Worm (Caenorhabditis elegans): ENCODE measurements around the gene K08B4.7.

The K08B4.7 gene

DNA sequence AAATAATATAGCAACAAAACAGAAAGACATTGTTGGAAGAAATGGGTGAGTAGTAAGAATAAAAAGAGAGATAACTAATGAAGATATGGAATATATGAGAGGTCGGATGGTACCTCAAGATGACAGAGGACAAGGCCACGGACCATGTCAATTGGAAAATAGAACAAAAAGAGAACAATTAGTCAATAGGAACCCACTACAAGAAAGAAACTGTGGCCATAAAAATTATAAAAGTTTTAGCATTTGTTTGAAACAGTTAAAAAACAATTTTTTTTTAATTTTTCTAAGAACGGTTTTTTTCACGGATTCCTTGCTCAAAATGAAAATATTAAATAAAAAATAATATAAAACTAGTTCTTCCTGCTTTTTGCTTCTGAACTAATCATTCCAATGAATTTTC, 16.1 kb downstream of the K08B4.7 start, which contains the start of gene cpg-20:
TSS of gene cpg-20 (minus strand) at position 101 of the 400 bp plus-strand sequence.
- TF ChIP-seq T22C8.4 (GFP tag; IDR thresholded peaks at IDR 0.05) (no peak), klf-2 (GFP tag; conservative IDR thresholded peaks at IDR 0.05) (no peak), med-1 (GFP tag; optimal IDR thresholded peaks at IDR 0.05; ENCODE audit: insufficient read depth) (no peak), tab-1 (GFP tag; IDR thresholded peaks at IDR 0.05) (no peak), ztf-23 (GFP tag; IDR thresholded peaks at IDR 0.05) (no peak), cog-1 (tag; optimal IDR thresholded peaks at IDR 0.05) (no peak), ref-1 (GFP tag; conservative IDR thresholded peaks at IDR 0.05) (no peak), flt-1 (GFP tag; IDR thresholded peaks at IDR 0.05) (no peak), ztf-29 (GFP tag; IDR thresholded peaks at IDR 0.05) (no peak)

DNA sequence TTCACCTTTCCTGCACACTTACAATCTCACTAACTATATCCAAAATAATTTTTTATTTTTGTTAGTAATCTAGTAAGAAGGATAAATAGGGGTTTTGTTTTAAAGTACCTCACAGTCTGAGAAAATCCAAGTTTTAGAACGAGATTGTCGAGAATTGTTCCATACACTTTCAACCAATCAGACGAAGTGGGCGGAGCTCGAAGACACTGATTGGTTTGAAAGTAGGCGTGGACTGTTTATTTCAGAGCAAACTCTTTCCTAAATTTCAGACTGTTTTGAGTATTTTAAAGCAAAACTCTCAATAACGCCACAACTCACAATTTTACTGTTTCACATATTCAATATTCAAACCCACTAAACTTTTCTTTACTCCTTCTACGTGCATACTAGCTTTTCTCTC, 21.2 kb downstream of the K08B4.7 start:
- TF ChIP-seq ref-1 (GFP tag; conservative IDR thresholded peaks at IDR 0.05) (no peak), klf-2 (GFP tag; conservative IDR thresholded peaks at IDR 0.05) (no peak), tab-1 (GFP tag; IDR thresholded peaks at IDR 0.05) (no peak), cog-1 (tag; optimal IDR thresholded peaks at IDR 0.05) (no peak)

DNA sequence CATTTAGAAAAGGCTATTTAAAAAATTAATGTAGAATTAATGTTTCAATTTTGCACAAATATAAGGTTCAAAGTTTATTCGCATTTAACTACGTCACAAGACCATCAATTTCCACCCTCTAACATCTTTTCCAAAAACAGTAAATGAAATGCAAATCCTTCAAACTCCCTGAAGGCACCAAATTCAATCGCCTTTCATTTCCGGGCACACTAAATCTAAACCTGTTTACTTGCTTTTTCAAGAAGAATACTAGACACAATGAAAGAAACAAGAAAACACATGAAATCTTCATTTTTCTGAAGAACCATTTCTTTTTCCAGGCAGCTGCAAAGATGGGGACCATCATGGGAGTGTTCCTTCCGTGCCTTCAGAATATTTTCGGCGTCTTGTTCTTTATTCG, 27.0 kb downstream of the K08B4.7 start:
- no peak for TF ChIP-seq med-1 (GFP tag; optimal IDR thresholded peaks at IDR 0.05; ENCODE audit: insufficient read depth)
- no peak for TF ChIP-seq T22C8.4 (GFP tag; IDR thresholded peaks at IDR 0.05)
- no peak for TF ChIP-seq flt-1 (GFP tag; IDR thresholded peaks at IDR 0.05)

DNA sequence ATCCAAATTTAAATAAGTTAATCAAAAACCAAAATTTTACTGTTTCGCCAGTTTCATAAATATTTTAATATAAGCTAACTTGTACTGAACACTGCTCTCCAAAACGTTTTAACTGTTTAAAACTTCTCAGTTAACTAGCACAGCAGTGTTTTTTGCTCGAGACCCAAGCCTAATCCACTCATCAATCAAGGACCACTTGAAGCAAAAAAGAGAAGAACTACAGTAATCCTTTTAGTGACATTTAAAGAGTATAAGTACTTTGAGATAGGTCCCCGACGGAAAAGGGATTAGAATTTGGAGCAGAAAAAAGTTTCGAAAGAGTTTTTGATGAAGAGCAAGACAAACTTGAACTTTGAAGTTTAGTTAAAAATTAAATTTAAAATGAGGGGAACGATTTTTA, 27.6 kb downstream of the K08B4.7 start:
- TF ChIP-seq klf-2 (GFP tag; conservative IDR thresholded peaks at IDR 0.05) (no peak), ztf-29 (GFP tag; IDR thresholded peaks at IDR 0.05) (no peak), tab-1 (GFP tag; IDR thresholded peaks at IDR 0.05) (no peak), flt-1 (GFP tag; IDR thresholded peaks at IDR 0.05) (no peak), T22C8.4 (GFP tag; IDR thresholded peaks at IDR 0.05) (no peak), ztf-23 (GFP tag; IDR thresholded peaks at IDR 0.05) (no peak), ref-1 (GFP tag; conservative IDR thresholded peaks at IDR 0.05) (no peak), med-1 (GFP tag; optimal IDR thresholded peaks at IDR 0.05; ENCODE audit: insufficient read depth) (no peak)

DNA sequence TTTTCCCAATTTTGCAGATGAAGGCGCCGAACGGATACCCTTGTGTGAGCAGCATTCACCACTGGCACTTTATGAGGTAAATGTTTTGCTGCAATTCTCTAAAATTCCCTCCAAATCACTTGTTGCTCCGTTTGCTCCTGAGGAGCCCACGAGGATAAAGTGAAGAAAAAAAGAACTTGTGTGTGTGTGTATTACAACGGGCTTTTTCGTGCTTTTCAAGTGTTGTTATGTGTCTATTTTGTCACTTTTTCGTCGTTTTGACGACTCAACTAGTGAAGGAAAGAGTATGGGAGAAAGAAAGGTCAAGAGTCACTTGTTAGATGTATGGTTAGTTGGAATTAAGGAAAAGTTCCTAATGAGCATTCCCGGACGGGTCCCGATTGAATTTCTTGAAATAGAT, 30.1 kb downstream of the K08B4.7 start:
- TF ChIP-seq tab-1 (GFP tag; IDR thresholded peaks at IDR 0.05) (no peak), med-1 (GFP tag; optimal IDR thresholded peaks at IDR 0.05; ENCODE audit: insufficient read depth) (no peak), cog-1 (tag; optimal IDR thresholded peaks at IDR 0.05) (no peak), ztf-23 (GFP tag; IDR thresholded peaks at IDR 0.05) (no peak), ztf-29 (GFP tag; IDR thresholded peaks at IDR 0.05) (no peak), flt-1 (GFP tag; IDR thresholded peaks at IDR 0.05) (no peak), ref-1 (GFP tag; conservative IDR thresholded peaks at IDR 0.05) (no peak), klf-2 (GFP tag; conservative IDR thresholded peaks at IDR 0.05) (no peak), T22C8.4 (GFP tag; IDR thresholded peaks at IDR 0.05) (no peak)

DNA sequence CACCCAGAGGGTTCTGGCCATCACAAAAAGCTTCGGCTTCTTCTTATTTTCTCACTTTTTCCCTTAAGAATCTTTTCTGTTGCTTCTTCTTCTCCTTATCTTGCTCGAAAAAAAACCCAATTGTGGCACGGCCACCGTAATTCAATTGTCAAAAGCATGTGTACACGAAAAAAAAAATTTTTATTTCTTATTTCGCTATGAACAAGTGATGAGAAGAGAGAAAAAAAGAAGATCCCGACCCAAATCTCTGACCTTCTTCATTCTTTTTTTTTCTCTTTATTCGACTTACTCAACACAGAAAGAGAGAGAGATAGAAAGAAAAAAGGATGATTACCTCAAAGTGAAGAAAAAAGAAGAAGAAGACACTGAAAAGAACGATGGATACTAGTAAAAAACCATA, 31.3 kb downstream of the K08B4.7 start:
- TF ChIP-seq klf-2 (GFP tag; conservative IDR thresholded peaks at IDR 0.05) = no peak
- TF ChIP-seq T22C8.4 (GFP tag; IDR thresholded peaks at IDR 0.05) = no peak
- no peak for TF ChIP-seq cog-1 (tag; optimal IDR thresholded peaks at IDR 0.05)
- TF ChIP-seq ztf-29 (GFP tag; IDR thresholded peaks at IDR 0.05) = no peak
- no peak for TF ChIP-seq ref-1 (GFP tag; conservative IDR thresholded peaks at IDR 0.05)
- no peak for TF ChIP-seq med-1 (GFP tag; optimal IDR thresholded peaks at IDR 0.05; ENCODE audit: insufficient read depth)
- no peak for TF ChIP-seq ztf-23 (GFP tag; IDR thresholded peaks at IDR 0.05)
- no peak for TF ChIP-seq flt-1 (GFP tag; IDR thresholded peaks at IDR 0.05)
- no peak for TF ChIP-seq tab-1 (GFP tag; IDR thresholded peaks at IDR 0.05)

DNA sequence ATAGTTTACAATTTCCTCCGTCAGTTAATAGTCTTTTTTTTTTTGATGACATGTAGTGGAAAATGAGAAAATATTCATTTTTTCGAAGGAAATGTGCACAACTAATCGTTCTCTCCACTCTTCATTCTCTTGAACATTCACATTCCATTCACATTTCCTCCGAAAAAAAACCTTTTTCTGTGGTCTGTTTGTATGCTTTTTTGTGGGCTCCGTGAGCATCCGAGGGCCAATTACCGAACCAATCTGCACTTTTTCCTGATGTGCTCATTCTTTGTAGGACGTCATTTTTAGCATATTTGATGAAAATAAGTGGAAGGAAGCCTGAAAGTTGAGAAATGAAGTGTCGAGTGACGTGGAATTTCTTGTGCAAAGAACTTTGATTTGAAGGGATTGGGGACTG, 32.5 kb downstream of the K08B4.7 start:
- TF ChIP-seq cog-1 (tag; optimal IDR thresholded peaks at IDR 0.05) (no peak), tab-1 (GFP tag; IDR thresholded peaks at IDR 0.05) (no peak), ztf-29 (GFP tag; IDR thresholded peaks at IDR 0.05) (no peak), med-1 (GFP tag; optimal IDR thresholded peaks at IDR 0.05; ENCODE audit: insufficient read depth) (no peak), ref-1 (GFP tag; conservative IDR thresholded peaks at IDR 0.05) (no peak)

DNA sequence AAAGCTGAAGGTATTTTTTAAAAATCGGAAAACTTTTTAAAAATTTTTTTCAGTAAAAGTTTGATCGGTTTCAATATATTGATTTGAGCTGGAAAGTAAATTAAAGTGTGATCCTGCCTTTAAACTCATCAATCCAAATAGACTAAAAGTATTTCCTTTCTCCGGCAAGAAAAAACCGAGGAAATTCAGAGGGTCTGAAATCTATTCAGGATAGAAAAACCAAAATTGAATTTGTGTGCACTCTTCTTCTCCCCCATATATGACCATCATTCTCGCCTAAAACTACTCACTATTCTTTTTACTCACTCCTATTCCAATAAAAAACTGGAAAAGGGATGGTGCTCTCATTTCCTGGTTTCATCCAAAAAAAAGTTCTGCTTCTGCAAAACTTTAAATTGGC, 37.4 kb downstream of the K08B4.7 start:
- no peak for TF ChIP-seq klf-2 (GFP tag; conservative IDR thresholded peaks at IDR 0.05)
- TF ChIP-seq ref-1 (GFP tag; conservative IDR thresholded peaks at IDR 0.05) = no peak
- TF ChIP-seq tab-1 (GFP tag; IDR thresholded peaks at IDR 0.05) = no peak
- TF ChIP-seq med-1 (GFP tag; optimal IDR thresholded peaks at IDR 0.05; ENCODE audit: insufficient read depth) = no peak
- TF ChIP-seq ztf-29 (GFP tag; IDR thresholded peaks at IDR 0.05) = no peak
- no peak for TF ChIP-seq ztf-23 (GFP tag; IDR thresholded peaks at IDR 0.05)
- TF ChIP-seq flt-1 (GFP tag; IDR thresholded peaks at IDR 0.05) = no peak
- no peak for TF ChIP-seq T22C8.4 (GFP tag; IDR thresholded peaks at IDR 0.05)
- no peak for TF ChIP-seq cog-1 (tag; optimal IDR thresholded peaks at IDR 0.05)

DNA sequence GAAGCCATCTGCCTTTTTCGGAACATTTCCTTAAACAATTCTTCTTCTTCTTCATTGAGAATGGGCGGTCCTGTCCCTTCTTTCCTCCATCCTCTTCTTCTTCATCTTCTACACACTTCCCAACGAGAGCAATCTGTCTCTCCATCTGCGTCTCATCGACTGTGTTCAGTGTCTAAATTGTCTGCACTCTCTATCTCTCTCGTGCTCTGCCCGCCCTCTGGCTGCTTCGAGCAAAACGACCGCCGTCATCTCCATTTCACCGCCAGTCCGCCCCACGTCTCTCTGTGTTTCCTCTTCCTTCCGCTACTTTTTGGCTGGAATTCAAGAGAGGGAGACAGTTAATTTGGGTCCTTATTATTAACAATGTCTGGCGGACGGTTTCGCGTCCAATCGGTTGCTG, 38.8 kb downstream of the K08B4.7 start:
- no peak for TF ChIP-seq ztf-23 (GFP tag; IDR thresholded peaks at IDR 0.05)
- no peak for TF ChIP-seq cog-1 (tag; optimal IDR thresholded peaks at IDR 0.05)
- no peak for TF ChIP-seq T22C8.4 (GFP tag; IDR thresholded peaks at IDR 0.05)
- TF ChIP-seq ztf-29 (GFP tag; IDR thresholded peaks at IDR 0.05) = no peak
- TF ChIP-seq ref-1 (GFP tag; conservative IDR thresholded peaks at IDR 0.05) = no peak
- TF ChIP-seq tab-1 (GFP tag; IDR thresholded peaks at IDR 0.05) = no peak
- TF ChIP-seq flt-1 (GFP tag; IDR thresholded peaks at IDR 0.05) = no peak
- no peak for TF ChIP-seq med-1 (GFP tag; optimal IDR thresholded peaks at IDR 0.05; ENCODE audit: insufficient read depth)
- TF ChIP-seq klf-2 (GFP tag; conservative IDR thresholded peaks at IDR 0.05) = no peak

DNA sequence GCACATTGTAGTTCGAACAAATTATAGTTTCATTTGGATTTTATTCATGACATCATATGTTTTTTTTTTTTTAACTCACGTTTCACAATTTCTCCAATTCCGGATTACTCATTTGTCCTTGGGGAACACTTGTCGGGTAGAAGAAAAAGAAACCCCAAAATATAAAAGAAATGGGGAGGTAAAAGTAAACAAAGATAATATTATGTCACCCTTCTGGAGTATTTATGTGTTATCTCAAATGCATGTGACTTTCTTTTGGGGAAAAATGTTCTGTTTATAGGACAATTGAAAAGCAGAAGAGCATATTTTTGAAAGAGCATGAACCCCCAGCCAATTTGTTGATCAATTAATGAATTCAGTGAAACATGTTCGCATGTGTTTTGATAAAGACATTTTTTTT, 40.3 kb downstream of the K08B4.7 start:
- no peak for TF ChIP-seq ztf-23 (GFP tag; IDR thresholded peaks at IDR 0.05)
- TF ChIP-seq T22C8.4 (GFP tag; IDR thresholded peaks at IDR 0.05) = no peak
- no peak for TF ChIP-seq ztf-29 (GFP tag; IDR thresholded peaks at IDR 0.05)
- TF ChIP-seq tab-1 (GFP tag; IDR thresholded peaks at IDR 0.05) = no peak
- TF ChIP-seq med-1 (GFP tag; optimal IDR thresholded peaks at IDR 0.05; ENCODE audit: insufficient read depth) = no peak
- TF ChIP-seq klf-2 (GFP tag; conservative IDR thresholded peaks at IDR 0.05) = no peak
- TF ChIP-seq ref-1 (GFP tag; conservative IDR thresholded peaks at IDR 0.05) = no peak
- no peak for TF ChIP-seq flt-1 (GFP tag; IDR thresholded peaks at IDR 0.05)
- TF ChIP-seq cog-1 (tag; optimal IDR thresholded peaks at IDR 0.05) = no peak

Data from whole organism, midembryonic.